Worm (Caenorhabditis elegans) whole organism, midembryonic: ENCODE measurements around the gene cutl-2.

Experiments used
- T22C8.4 ChIP-seq: fragments of 200-800 bp; sonication (Bioruptor generic); IDR thresholded peaks from 2 replicates; pipeline ENCODE4 v1.3.6; 2022; ENCODE audit warnings: missing genetic modification characterization, missing compliant biosample characterization
- cog-1 ChIP-seq: sonication (generic microtip); optimal IDR thresholded peaks from 2 replicates; lab custom pipeline; 2016; ENCODE audit warnings: missing genetic modification characterization, missing compliant biosample characterization
- flt-1 ChIP-seq: fragments of 200-800 bp; sonication (Bioruptor generic); IDR thresholded peaks from 2 replicates; pipeline ENCODE4 v1.3.6; 2022; ENCODE audit warnings: missing genetic modification characterization, missing compliant biosample characterization
- klf-2 ChIP-seq: fragments of 200-800 bp; sonication (Bioruptor generic); conservative IDR thresholded peaks from 2 replicates; pipeline ENCODE4 v1.3.6; 2022; ENCODE audit warnings: missing genetic modification reagents, missing genetic modification characterization, missing compliant biosample characterization
- ref-1 ChIP-seq: fragments of 200-800 bp; sonication (Bioruptor generic); conservative IDR thresholded peaks from 2 replicates; pipeline ENCODE4 v1.3.6; 2022; ENCODE audit warnings: missing genetic modification reagents, missing genetic modification characterization, missing compliant biosample characterization
- tab-1 ChIP-seq: fragments of 200-800 bp; sonication (Bioruptor generic); IDR thresholded peaks from 2 replicates; pipeline ENCODE4 v1.3.6; 2022; ENCODE audit warnings: missing genetic modification characterization, missing compliant biosample characterization
- ztf-23 ChIP-seq: fragments of 200-800 bp; sonication (Bioruptor generic); IDR thresholded peaks from 2 replicates; pipeline ENCODE4 v1.3.6; 2022; ENCODE audit warnings: missing genetic modification reagents, missing genetic modification characterization, missing compliant biosample characterization
- ztf-29 ChIP-seq: fragments of 200-800 bp; sonication (Bioruptor generic); IDR thresholded peaks from 2 replicates; pipeline ENCODE4 v1.3.6; 2022; ENCODE audit warnings: missing genetic modification reagents, missing genetic modification characterization, missing compliant biosample characterization

DNA sequence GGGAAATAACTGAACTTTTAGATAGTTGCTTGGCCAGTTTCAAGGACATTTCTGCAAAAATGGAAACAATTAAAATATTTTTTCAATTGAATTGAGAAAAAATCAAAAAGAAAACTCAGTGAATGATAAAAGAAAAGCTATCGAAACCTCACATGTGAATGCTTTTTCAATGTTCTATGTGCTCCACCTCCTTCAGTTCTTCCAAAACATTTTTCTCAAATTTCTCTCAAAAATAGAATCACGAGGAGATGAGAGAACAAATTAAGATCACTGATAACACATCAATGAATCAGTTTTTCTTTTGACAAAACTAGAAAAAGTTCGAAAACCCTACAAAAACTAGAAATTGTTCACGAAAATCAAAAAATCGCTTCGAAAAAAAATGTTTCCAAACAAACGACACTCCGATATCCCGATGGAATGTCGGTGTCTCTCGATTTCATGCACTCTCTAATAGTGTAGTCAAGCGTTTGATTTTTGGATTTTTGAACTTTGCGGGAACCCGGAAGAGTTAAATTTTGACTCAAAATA, 37.7 kb downstream of the cutl-2 start, which contains the start of gene ZK1320.9:
- TF ChIP-seq ref-1 (GFP tag; lab: Robert Waterston, UW) (no peak), flt-1 (GFP tag; lab: Robert Waterston, UW) (no peak), klf-2 (GFP tag; lab: Robert Waterston, UW) (no peak), cog-1 (no peak), T22C8.4 (no peak), tab-1 (GFP tag; lab: Robert Waterston, UW) (no peak), ztf-29 (GFP tag; lab: Robert Waterston, UW) (no peak), ztf-23 (GFP tag; lab: Robert Waterston, UW) (no peak)
